Worm (Caenorhabditis elegans) whole organism, L1 larva: ENCODE results near the gene F08G2.7.

ENCODE experiments used
- Y116A8C.19 ChIP-seq: sonication (generic microtip); optimal IDR thresholded peaks from 2 replicates; lab custom pipeline; 2016; ENCODE audit warnings: missing compliant biosample characterization, missing genetic modification characterization, borderline replicate concordance
- aha-1 ChIP-seq: fragments of 150-350 bp; optimal IDR thresholded peaks from 2 replicates; lab custom pipeline; 2014; ENCODE audit warnings: missing biosample characterization, missing genetic modification characterization
- aly-2 ChIP-seq: fragments of 150-350 bp; optimal IDR thresholded peaks from 2 replicates; lab custom pipeline; 2014; ENCODE audit warnings: missing biosample characterization, missing genetic modification characterization
- blmp-1 ChIP-seq: fragments of 150-350 bp; optimal IDR thresholded peaks from 2 replicates; lab custom pipeline; 2014; ENCODE audit warnings: missing biosample characterization, missing genetic modification characterization
- dsc-1 ChIP-seq: sonication (generic microtip); optimal IDR thresholded peaks from 2 replicates; lab custom pipeline; 2016; ENCODE audit warnings: mild to moderate bottlenecking, missing genetic modification characterization, missing compliant biosample characterization
- efl-1 ChIP-seq, 4 experiments: fragments of 150-350 bp; optimal IDR thresholded peaks in 3 of 4; peaks in 1 of 4; 1 replicate in 1 of 4; 2 replicates in 3 of 4; lab custom pipeline; 2014; ENCODE audit warnings: missing biosample characterization in 2 of 4, missing genetic modification characterization in 2 of 4, missing genetic modification reagents in 2 of 4
- efl-3 ChIP-seq: fragments of 200-800 bp; sonication (Bioruptor generic); optimal IDR thresholded peaks from 2 replicates; lab custom pipeline; 2018; ENCODE audit warnings: mild to moderate bottlenecking, missing genetic modification characterization, missing compliant biosample characterization
- egl-13 ChIP-seq: sonication (generic microtip); optimal IDR thresholded peaks from 2 replicates; lab custom pipeline; 2016; ENCODE audit warnings: missing genotype, missing genetic modification reagents, missing genetic modification characterization, missing compliant biosample characterization
- elt-2 ChIP-seq: sonication (generic microtip); optimal IDR thresholded peaks from 2 replicates; lab custom pipeline; 2016; ENCODE audit warnings: missing genetic modification characterization, mild to moderate bottlenecking, inconsistent platforms, missing compliant biosample characterization, missing genetic modification reagents
- elt-3 ChIP-seq, 6 experiments: fragments of 150-350 bp in 1 of 6; sonication (generic microtip); optimal IDR thresholded peaks; 2 replicates each; lab custom pipeline; 2017 to 2018; ENCODE audit warnings: missing biosample characterization in 6 of 6, missing genetic modification characterization in 6 of 6, inconsistent platforms in 1 of 6
- fos-1 ChIP-seq: fragments of 150-350 bp; optimal IDR thresholded peaks from 2 replicates; lab custom pipeline; 2014; ENCODE audit warnings: missing biosample characterization, missing genetic modification characterization
- grh-1 ChIP-seq: fragments of 200-800 bp; sonication (Bioruptor generic); IDR thresholded peaks from 2 replicates; pipeline ENCODE4 v1.3.6; 2022; ENCODE audit warnings: missing genetic modification reagents, missing genetic modification characterization, missing compliant biosample characterization
- hlh-4 ChIP-seq: sonication (generic microtip); optimal IDR thresholded peaks from 2 replicates; lab custom pipeline; 2016; ENCODE audit warnings: mild to moderate bottlenecking, missing genetic modification characterization, missing compliant biosample characterization
- irx-1 ChIP-seq: sonication (generic microtip); optimal IDR thresholded peaks from 2 replicates; lab custom pipeline; 2016; ENCODE audit warnings: missing genetic modification characterization, missing compliant biosample characterization
- isw-1 ChIP-seq: fragments of 200-800 bp; sonication (Bioruptor generic); IDR thresholded peaks from 2 replicates; pipeline ENCODE4 v1.3.6; 2022; ENCODE audit warnings: missing genetic modification characterization, missing compliant biosample characterization
- lin-13 ChIP-seq: fragments of 150-350 bp; optimal IDR thresholded peaks from 2 replicates; lab custom pipeline; 2014; ENCODE audit warnings: missing biosample characterization, missing genetic modification reagents, missing genetic modification characterization
- lin-35 ChIP-seq, 2 experiments: fragments of 150-350 bp; optimal IDR thresholded peaks; 2 replicates each; lab custom pipeline; 2014; ENCODE audit warnings: missing biosample characterization in 2 of 2, missing genetic modification characterization in 2 of 2, missing genetic modification reagents in 2 of 2
- lir-3 ChIP-seq: sonication (generic microtip); optimal IDR thresholded peaks from 2 replicates; lab custom pipeline; 2016; ENCODE audit warnings: mild to moderate bottlenecking, missing genetic modification characterization, moderate library complexity, missing compliant biosample characterization; ENCODE audit not compliant: poor library complexity
- lsy-2 ChIP-seq, 2 experiments: fragments of 150-350 bp; optimal IDR thresholded peaks; 2 replicates each; lab custom pipeline; 2014; ENCODE audit warnings: missing biosample characterization in 2 of 2, missing genetic modification characterization in 2 of 2
- mef-2 ChIP-seq: fragments of 150-350 bp; optimal IDR thresholded peaks from 2 replicates; lab custom pipeline; 2014; ENCODE audit warnings: missing biosample characterization, missing genetic modification characterization
- mep-1 ChIP-seq: fragments of 150-350 bp; optimal IDR thresholded peaks from 2 replicates; lab custom pipeline; 2014; ENCODE audit warnings: missing biosample characterization, missing genetic modification characterization
- nhr-11 ChIP-seq: fragments of 150-350 bp; optimal IDR thresholded peaks from 2 replicates; lab custom pipeline; 2014; ENCODE audit warnings: missing biosample characterization, missing genetic modification characterization
- nhr-237 ChIP-seq: fragments of 150-350 bp; optimal IDR thresholded peaks from 2 replicates; lab custom pipeline; 2014; ENCODE audit warnings: missing biosample characterization, missing genetic modification characterization
- nhr-71 ChIP-seq: sonication (generic microtip); optimal IDR thresholded peaks from 2 replicates; lab custom pipeline; 2016; ENCODE audit warnings: mild to moderate bottlenecking, missing genetic modification characterization, moderate library complexity, missing compliant biosample characterization
- nhr-76 ChIP-seq: sonication (generic microtip); optimal IDR thresholded peaks from 2 replicates; lab custom pipeline; 2017; ENCODE audit warnings: missing biosample characterization, missing genetic modification characterization
- nhr-84 ChIP-seq: sonication (generic microtip); optimal IDR thresholded peaks from 2 replicates; lab custom pipeline; 2017; ENCODE audit warnings: missing biosample characterization, missing genetic modification characterization
- pqm-1 ChIP-seq: sonication (generic microtip); optimal IDR thresholded peaks from 3 replicates; lab custom pipeline; 2017; ENCODE audit warnings: missing biosample characterization, missing genetic modification characterization
- swsn-7 ChIP-seq: sonication (generic microtip); optimal IDR thresholded peaks from 2 replicates; lab custom pipeline; 2016; ENCODE audit warnings: missing genetic modification characterization, missing compliant biosample characterization
- tlp-1 ChIP-seq: fragments of 150-350 bp; optimal IDR thresholded peaks from 2 replicates; lab custom pipeline; 2014; ENCODE audit warnings: missing biosample characterization, missing genetic modification characterization
- unc-62 ChIP-seq: fragments of 150-350 bp; optimal IDR thresholded peaks from 2 replicates; lab custom pipeline; 2014; ENCODE audit warnings: missing biosample characterization, missing genetic modification reagents, missing genetic modification characterization
- unc-86 ChIP-seq: sonication (generic microtip); optimal IDR thresholded peaks from 2 replicates; lab custom pipeline; 2016; ENCODE audit warnings: missing genetic modification characterization, missing compliant biosample characterization
- xbp-1 ChIP-seq: sonication (generic microtip); optimal IDR thresholded peaks from 2 replicates; lab custom pipeline; 2016; ENCODE audit warnings: missing genetic modification characterization, missing compliant biosample characterization
- zag-1 ChIP-seq: fragments of 150-350 bp; optimal IDR thresholded peaks from 2 replicates; lab custom pipeline; 2014; ENCODE audit warnings: missing biosample characterization, missing genetic modification characterization
- zip-4 ChIP-seq: fragments of 200-800 bp; sonication (Bioruptor generic); optimal IDR thresholded peaks from 2 replicates; lab custom pipeline; 2018; ENCODE audit warnings: mild to moderate bottlenecking, missing genetic modification characterization, moderate library complexity, missing compliant biosample characterization
- ztf-4 ChIP-seq: fragments of 150-350 bp; optimal IDR thresholded peaks from 2 replicates; lab custom pipeline; 2014; ENCODE audit warnings: missing biosample characterization, missing genetic modification characterization

F08G2.7 gene

DNA sequence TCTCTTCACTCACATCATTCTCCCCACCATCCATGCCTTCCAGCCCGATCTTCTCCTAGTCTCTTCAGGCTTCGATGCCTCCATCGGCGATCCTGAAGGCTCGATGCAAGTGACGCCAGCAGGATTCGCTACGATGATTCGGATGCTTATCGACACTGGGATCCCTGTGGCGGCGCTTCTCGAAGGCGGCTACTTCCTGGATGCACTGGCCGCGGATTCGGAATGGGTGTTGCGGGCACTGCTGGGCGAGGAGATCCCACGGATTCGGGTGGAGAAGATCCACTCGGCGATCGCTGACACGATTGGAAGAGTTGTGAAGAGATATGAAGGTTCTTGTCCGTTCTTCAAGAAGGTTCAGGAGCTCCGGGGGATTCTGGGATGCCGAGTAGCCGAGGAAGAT lies 45.5 kb upstream of the F08G2.7 start:
- TF ChIP-seq zag-1 (tag; lab: Kevin White, UChicago) (no peak), lsy-2 (tag; optimal IDR thresholded peaks at IDR 0.05; lab: Kevin White, UChicago) (no peak), grh-1 (no peak), isw-1 (no peak), mef-2 (no peak), elt-2 (no peak), egl-13 (tag; lab: Kevin White, UChicago) (no peak), nhr-237 (tag; lab: Kevin White, UChicago) (no peak), elt-3 (tag; optimal IDR thresholded peaks at IDR 0.05; lab: Kevin White, UChicago) (no peak), zip-4 (GFP tag; lab: Kevin White, UChicago) (no peak), efl-1 (optimal IDR thresholded peaks at IDR 0.05; lab: Kevin White, UChicago) (no peak), efl-1 (GFP tag; optimal IDR thresholded peaks at IDR 0.05 in 1 of 2; lab: Kevin White, UChicago) (no peak), blmp-1 (tag; lab: Kevin White, UChicago) (no peak), lir-3 (tag; lab: Kevin White, UChicago) (no peak), nhr-76 (tag; lab: Kevin White, UChicago) (no peak), ztf-4 (tag; lab: Kevin White, UChicago) (no peak), Y116A8C.19 (tag; lab: Kevin White, UChicago) (no peak), pqm-1 (tag; lab: Kevin White, UChicago) (no peak), unc-62 (GFP tag; lab: Kevin White, UChicago) (no peak), nhr-11 (tag; lab: Kevin White, UChicago) (no peak), mep-1 (tag; lab: Kevin White, UChicago) (no peak)

DNA sequence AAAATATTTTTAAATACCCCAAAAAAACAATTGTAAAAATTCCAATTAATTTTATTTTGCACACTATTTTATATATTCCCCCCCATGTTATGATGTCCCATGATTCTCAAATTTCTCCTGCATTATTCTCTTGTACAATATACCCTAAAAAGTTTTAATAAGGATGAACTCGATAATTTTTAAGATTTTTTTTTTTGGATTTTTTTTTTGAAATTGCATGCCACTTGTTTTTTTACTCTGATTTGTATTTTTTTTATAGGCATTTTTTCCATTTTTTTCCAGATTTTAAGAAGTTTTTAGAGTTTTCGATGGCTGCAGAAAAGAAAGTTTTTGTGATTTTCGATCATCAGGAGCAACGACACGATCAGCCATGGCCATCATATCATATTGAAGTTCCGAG lies 41.4 kb upstream of the F08G2.7 start, which contains the start of gene hda-10:
hda-10 (plus strand) TSS at position 301 of the 400 bp plus-strand sequence.
- TF ChIP-seq zag-1 (tag; lab: Kevin White, UChicago), result no peak
- TF ChIP-seq elt-2, result no peak
- TF ChIP-seq unc-86 (tag; lab: Kevin White, UChicago), result no peak
- TF ChIP-seq nhr-71, result no peak
- no peak for TF ChIP-seq dsc-1 (tag; lab: Kevin White, UChicago)
- TF ChIP-seq aha-1 (tag; lab: Kevin White, UChicago), result no peak

DNA sequence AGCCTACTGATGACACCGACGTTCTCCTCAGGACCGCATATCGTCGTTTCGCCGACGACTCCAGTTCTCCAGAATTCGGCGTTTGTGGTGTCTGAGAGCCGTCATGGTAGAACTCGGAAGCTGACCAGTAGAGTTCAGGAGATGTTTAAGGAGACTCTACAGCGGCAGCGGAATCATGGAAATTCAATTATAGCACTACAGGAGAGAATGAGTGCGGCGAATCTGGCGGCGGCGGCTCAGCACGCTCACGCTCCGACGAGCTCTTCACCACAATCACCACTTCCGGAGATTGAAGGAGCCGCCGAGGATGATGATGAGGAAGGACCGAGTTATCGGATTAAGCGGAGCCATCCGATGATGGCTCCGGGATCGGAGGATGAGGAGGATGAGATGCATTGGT lies 38.6 kb upstream of the F08G2.7 start:
- no peak for TF ChIP-seq xbp-1 (tag; lab: Kevin White, UChicago)
- TF ChIP-seq efl-3 (GFP tag; lab: Kevin White, UChicago), result no peak
- no peak for TF ChIP-seq nhr-71
- no peak for TF ChIP-seq pqm-1 (tag; lab: Kevin White, UChicago)
- no peak for TF ChIP-seq aly-2 (tag; lab: Kevin White, UChicago)
- TF ChIP-seq Y116A8C.19 (tag; lab: Kevin White, UChicago), result no peak
- no peak for TF ChIP-seq fos-1 (tag; lab: Kevin White, UChicago)
- TF ChIP-seq lsy-2 (tag; optimal IDR thresholded peaks at IDR 0.05; lab: Kevin White, UChicago), result no peak
- TF ChIP-seq tlp-1 (tag; lab: Kevin White, UChicago), result no peak
- no peak for TF ChIP-seq nhr-76 (tag; lab: Kevin White, UChicago)
- no peak for TF ChIP-seq grh-1
- TF ChIP-seq elt-2, result no peak
- no peak for TF ChIP-seq hlh-4 (tag; lab: Kevin White, UChicago)
- TF ChIP-seq mef-2, result no peak
- TF ChIP-seq lin-13 (GFP tag; lab: Kevin White, UChicago), result no peak
- no peak for TF ChIP-seq irx-1
- TF ChIP-seq lin-35 (GFP tag; optimal IDR thresholded peaks at IDR 0.05; lab: Kevin White, UChicago), result no peak
- no peak for TF ChIP-seq swsn-7

DNA sequence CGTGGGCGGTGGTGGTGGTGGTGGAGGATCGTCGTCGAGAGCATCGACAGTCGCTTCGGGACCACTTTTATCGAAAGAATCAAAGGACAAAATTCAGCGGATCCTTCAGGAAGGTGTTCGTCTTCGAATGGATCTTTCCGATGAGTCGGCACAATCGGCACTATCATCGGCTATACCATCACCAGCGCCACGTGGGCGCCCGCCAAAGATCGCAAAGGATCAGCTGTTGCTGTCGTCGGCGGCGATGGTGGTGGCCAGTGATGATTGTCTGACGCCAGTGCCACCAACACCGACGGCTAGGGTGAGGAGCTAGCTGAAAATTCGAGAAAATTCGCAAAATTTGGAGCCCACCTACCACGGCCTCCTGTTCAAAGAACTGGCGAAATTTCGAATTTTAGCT lies 37.0 kb upstream of the F08G2.7 start:
- TF ChIP-seq efl-1 (optimal IDR thresholded peaks at IDR 0.05; lab: Kevin White, UChicago), result no peak
- TF ChIP-seq efl-1 (GFP tag; optimal IDR thresholded peaks at IDR 0.05 in 1 of 2; lab: Kevin White, UChicago), result peak in 1 of 2 experiments; percentile 33
- no peak for TF ChIP-seq nhr-84 (tag; lab: Kevin White, UChicago)
- no peak for TF ChIP-seq lsy-2 (tag; optimal IDR thresholded peaks at IDR 0.05; lab: Kevin White, UChicago)
